Worm (Caenorhabditis elegans) whole organism, late embryonic: Measurements from ENCODE around the gene srbc-39.

Experiments used
- C08G9.2 ChIP-seq: sonication (generic microtip); optimal IDR thresholded peaks from 2 replicates; lab custom pipeline; 2016; ENCODE audit warnings: mild to moderate bottlenecking, missing genetic modification characterization, moderate library complexity, missing compliant biosample characterization
- C38D4.7 ChIP-seq: fragments of 200-800 bp; sonication (Bioruptor generic); optimal IDR thresholded peaks from 2 replicates; lab custom pipeline; 2018; ENCODE audit warnings: mild to moderate bottlenecking, missing genetic modification characterization, moderate library complexity, missing compliant biosample characterization
- K09A11.1 ChIP-seq: sonication (generic microtip); optimal IDR thresholded peaks from 2 replicates; lab custom pipeline; 2017; ENCODE audit warnings: antibody characterized with exemption, mild to moderate bottlenecking, missing genetic modification characterization, missing compliant biosample characterization; ENCODE audit not compliant: insufficient read depth
- T23F11.4 ChIP-seq: fragments of 200-800 bp; sonication (Bioruptor generic); optimal IDR thresholded peaks from 2 replicates; lab custom pipeline; 2018; ENCODE audit warnings: mild to moderate bottlenecking, missing genetic modification characterization, missing compliant biosample characterization
- Y22D7AL.16 ChIP-seq: sonication (generic microtip); optimal IDR thresholded peaks from 2 replicates; lab custom pipeline; 2016; ENCODE audit warnings: missing genetic modification characterization, missing compliant biosample characterization
- ceh-18 ChIP-seq: sonication (generic microtip); optimal IDR thresholded peaks from 2 replicates; lab custom pipeline; 2016; ENCODE audit warnings: missing genetic modification characterization, missing compliant biosample characterization
- ceh-2 ChIP-seq: sonication (generic microtip); optimal IDR thresholded peaks from 2 replicates; lab custom pipeline; 2016; ENCODE audit warnings: missing genotype, missing genetic modification characterization, missing compliant biosample characterization
- ceh-31 ChIP-seq: sonication (generic microtip); optimal IDR thresholded peaks from 2 replicates; lab custom pipeline; 2016; ENCODE audit warnings: missing genetic modification characterization, missing compliant biosample characterization
- che-1 ChIP-seq: sonication (generic microtip); optimal IDR thresholded peaks from 2 replicates; lab custom pipeline; 2016; ENCODE audit warnings: mild to moderate bottlenecking, missing genetic modification characterization, missing compliant biosample characterization
- dve-1 ChIP-seq: sonication (generic microtip); optimal IDR thresholded peaks from 2 replicates; lab custom pipeline; 2017; ENCODE audit warnings: antibody characterized with exemption, mild to moderate bottlenecking, missing genetic modification characterization, missing compliant biosample characterization
- elt-2 ChIP-seq: sonication (generic microtip); optimal IDR thresholded peaks from 2 replicates; lab custom pipeline; 2016; ENCODE audit warnings: missing genetic modification reagents, missing genetic modification characterization, missing compliant biosample characterization
- elt-4 ChIP-seq: sonication (generic microtip); optimal IDR thresholded peaks from 2 replicates; lab custom pipeline; 2016; ENCODE audit warnings: missing genetic modification characterization, missing compliant biosample characterization
- fax-1 ChIP-seq: sonication (generic microtip); optimal IDR thresholded peaks from 2 replicates; lab custom pipeline; 2016; ENCODE audit warnings: missing genotype, missing genetic modification characterization, missing compliant biosample characterization
- hlh-30 ChIP-seq: sonication (generic microtip); optimal IDR thresholded peaks from 2 replicates; lab custom pipeline; 2017; ENCODE audit warnings: antibody characterized with exemption, missing genetic modification characterization, missing compliant biosample characterization; ENCODE audit not compliant: insufficient read depth
- hlh-6 ChIP-seq: sonication (generic microtip); optimal IDR thresholded peaks from 2 replicates; lab custom pipeline; 2016; ENCODE audit warnings: missing genotype, missing genetic modification characterization, missing compliant biosample characterization
- nhr-11 ChIP-seq: fragments of 150-350 bp; optimal IDR thresholded peaks from 2 replicates; lab custom pipeline; 2014; ENCODE audit warnings: missing biosample characterization, missing genetic modification characterization
- npax-4 ChIP-seq: sonication (generic microtip); optimal IDR thresholded peaks from 2 replicates; lab custom pipeline; 2016; ENCODE audit warnings: missing genetic modification characterization, missing compliant biosample characterization
- pag-3 ChIP-seq: sonication (generic microtip); optimal IDR thresholded peaks from 2 replicates; lab custom pipeline; 2016; ENCODE audit warnings: missing compliant biosample characterization, missing genetic modification characterization, borderline replicate concordance
- pha-2 ChIP-seq: sonication (generic microtip); optimal IDR thresholded peaks from 2 replicates; lab custom pipeline; 2017; ENCODE audit warnings: mild to moderate bottlenecking, missing genetic modification characterization, missing compliant biosample characterization
- pqm-1 ChIP-seq: sonication (generic microtip); optimal IDR thresholded peaks from 2 replicates; lab custom pipeline; 2016; ENCODE audit warnings: missing genetic modification characterization, missing compliant biosample characterization
- sdc-2 ChIP-seq: sonication (generic microtip); optimal IDR thresholded peaks from 2 replicates; lab custom pipeline; 2016; ENCODE audit warnings: missing genotype, missing genetic modification characterization, missing compliant biosample characterization
- sox-2 ChIP-seq: fragments of 200-800 bp; sonication (Bioruptor generic); IDR thresholded peaks from 2 replicates; pipeline ENCODE4 v1.3.6; 2022; ENCODE audit warnings: missing genetic modification reagents, missing genetic modification characterization, missing compliant biosample characterization
- syd-9 ChIP-seq: sonication (generic microtip); optimal IDR thresholded peaks from 2 replicates; lab custom pipeline; 2016; ENCODE audit warnings: mild to moderate bottlenecking, missing genetic modification characterization, moderate library complexity, missing compliant biosample characterization
- tbx-2 ChIP-seq: sonication (generic microtip); optimal IDR thresholded peaks from 2 replicates; lab custom pipeline; 2016; ENCODE audit warnings: missing genetic modification characterization, missing compliant biosample characterization
- ttx-3 ChIP-seq: sonication (generic microtip); optimal IDR thresholded peaks from 2 replicates; lab custom pipeline; 2016; ENCODE audit warnings: missing genetic modification reagents, missing genetic modification characterization, missing compliant biosample characterization
- unc-3 ChIP-seq, 2 experiments: fragments of 200-800 bp in 1 of 2; sonication (Bioruptor generic) in 1 of 2; sonication (generic microtip) in 1 of 2; conservative IDR thresholded peaks in 1 of 2; optimal IDR thresholded peaks in 1 of 2; 2 replicates each; pipeline versions ENCODE4 v1.3.6 to Lab custom; 2016 to 2022; ENCODE audit warnings: missing compliant biosample characterization in 2 of 2, missing genetic modification characterization in 2 of 2, missing genetic modification reagents in 1 of 2
- unc-42 ChIP-seq: sonication (generic microtip); optimal IDR thresholded peaks from 2 replicates; lab custom pipeline; 2016; ENCODE audit warnings: missing genotype, missing genetic modification characterization, missing compliant biosample characterization
- zip-5 ChIP-seq: sonication (generic microtip); optimal IDR thresholded peaks from 2 replicates; lab custom pipeline; 2016; ENCODE audit warnings: missing genetic modification characterization, missing compliant biosample characterization
- ztf-16 ChIP-seq: sonication (generic microtip); optimal IDR thresholded peaks from 2 replicates; lab custom pipeline; 2017; ENCODE audit warnings: missing genetic modification characterization, missing compliant biosample characterization

srbc-39 gene

DNA sequence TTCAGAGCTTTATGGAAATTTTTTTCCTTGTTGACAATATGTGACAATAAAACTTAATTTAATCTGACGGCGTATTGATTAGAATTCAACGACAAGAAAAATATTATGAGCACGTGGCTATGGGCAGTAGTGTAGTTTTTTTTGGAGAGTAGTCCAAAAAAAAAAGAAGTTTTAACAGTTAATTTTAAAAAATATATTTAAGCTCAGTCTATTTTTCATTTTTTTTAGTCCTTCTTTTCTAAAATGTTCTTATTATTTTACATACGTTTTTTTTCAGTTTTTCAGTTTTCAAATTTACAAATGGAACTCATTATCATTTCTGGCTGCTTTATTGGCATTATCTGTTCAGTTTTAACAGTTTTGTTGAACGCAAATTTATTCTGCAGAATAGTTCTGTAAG is at the start of gene srbc-39:
srbc-39 (plus strand) TSS at position 301 of the 400 bp plus-strand sequence.
- no peak for TF ChIP-seq pha-2 (tag; lab: Kevin White, UChicago)

DNA sequence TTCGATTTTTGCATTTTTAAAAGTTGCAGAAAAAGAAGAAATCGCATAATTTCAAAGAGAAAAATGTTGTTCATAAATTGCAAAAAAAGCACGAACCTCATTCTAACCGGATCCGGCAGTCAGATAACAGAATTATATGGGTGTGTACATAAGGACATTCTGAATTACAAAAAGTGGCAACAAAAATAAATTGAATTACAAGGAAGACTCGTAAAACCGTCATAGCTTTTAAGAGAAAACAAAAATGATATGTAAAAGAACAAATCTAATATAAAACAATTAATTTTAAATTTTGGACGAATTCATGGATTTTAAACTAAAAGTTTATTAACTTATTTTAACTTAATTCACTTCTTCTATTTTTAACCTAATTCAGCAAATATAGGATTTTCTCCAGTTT is 48.7 kb upstream of the srbc-39 start, which contains the start of gene F31F4.17:
F31F4.17 (minus strand) TSS at position 101 of the 400 bp plus-strand sequence.
- TF ChIP-seq nhr-11 (tag; lab: Kevin White, UChicago), result no peak

DNA sequence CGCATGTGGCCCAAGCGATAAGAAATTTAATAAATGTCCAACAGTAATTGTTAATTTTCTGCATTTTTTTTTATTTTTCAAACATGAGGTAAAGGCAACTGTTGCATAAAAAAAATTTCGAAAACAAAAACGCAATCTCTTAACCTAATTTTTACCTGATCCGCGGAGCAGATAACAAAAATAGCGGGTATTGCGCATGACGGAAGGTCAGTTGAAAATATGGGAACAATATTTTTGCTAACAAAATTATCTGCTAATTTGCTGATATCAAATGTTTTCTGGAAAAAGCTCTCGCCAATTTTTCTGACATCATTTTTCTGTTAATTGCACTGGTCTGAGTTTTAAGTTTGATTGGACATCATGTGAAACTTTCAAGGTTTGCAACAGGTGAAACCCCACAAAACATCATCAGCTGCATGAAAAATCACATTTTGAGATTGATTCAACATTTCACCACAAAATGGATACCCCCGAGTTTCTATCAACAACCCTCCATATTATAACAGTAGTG is 44.5 kb upstream of the srbc-39 start, which contains the start of the genes F31F4.11 and srh-266:
F31F4.11 (minus strand) TSS at position 101 of the 511 bp plus-strand sequence.
srh-266 (plus strand) TSS at position 461 of the 511 bp plus-strand sequence.
- no peak for TF ChIP-seq unc-3 (GFP tag; conservative IDR thresholded peaks at IDR 0.05; lab: Robert Waterston, UW)
- no peak for TF ChIP-seq unc-3 (tag; optimal IDR thresholded peaks at IDR 0.05; lab: Kevin White, UChicago)

DNA sequence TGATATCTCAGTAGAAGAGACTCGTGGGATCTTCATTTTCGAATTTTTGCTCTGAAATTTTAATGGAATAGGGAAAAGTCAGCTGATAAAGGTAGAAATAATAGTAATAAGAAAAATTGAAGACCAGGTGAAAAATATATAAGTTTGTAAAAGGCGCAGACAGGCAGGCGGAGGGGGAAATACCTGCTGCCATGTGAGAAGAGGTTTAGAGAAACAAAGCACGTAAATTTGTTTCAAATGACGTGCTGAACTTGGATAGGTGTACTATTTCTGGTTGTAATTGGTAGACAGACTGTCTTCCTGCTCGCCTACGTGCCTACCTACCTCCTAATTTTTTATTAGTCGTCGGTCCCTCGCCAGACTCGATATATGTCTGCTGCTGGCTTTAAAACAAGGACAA is 41.4 kb upstream of the srbc-39 start, which contains the start of gene nhr-180:
nhr-180 (minus strand) TSS at position 52 of the 400 bp plus-strand sequence.
- no peak for TF ChIP-seq fax-1 (tag; lab: Kevin White, UChicago)
- TF ChIP-seq nhr-11 (tag; lab: Kevin White, UChicago), result no peak
- no peak for TF ChIP-seq hlh-6 (tag; lab: Kevin White, UChicago)
- no peak for TF ChIP-seq sdc-2
- no peak for TF ChIP-seq ztf-16 (tag; lab: Kevin White, UChicago)
- TF ChIP-seq K09A11.1 (tag; lab: Kevin White, UChicago), result no peak
- TF ChIP-seq elt-4 (tag; lab: Kevin White, UChicago), result no peak
- no peak for TF ChIP-seq pha-2 (tag; lab: Kevin White, UChicago)
- no peak for TF ChIP-seq che-1 (tag; lab: Kevin White, UChicago)
- no peak for TF ChIP-seq syd-9 (tag; lab: Kevin White, UChicago)
- TF ChIP-seq ttx-3 (tag; lab: Kevin White, UChicago), result no peak
- no peak for TF ChIP-seq pqm-1
- no peak for TF ChIP-seq hlh-30
- TF ChIP-seq, all 69 proteins: peak for 0

DNA sequence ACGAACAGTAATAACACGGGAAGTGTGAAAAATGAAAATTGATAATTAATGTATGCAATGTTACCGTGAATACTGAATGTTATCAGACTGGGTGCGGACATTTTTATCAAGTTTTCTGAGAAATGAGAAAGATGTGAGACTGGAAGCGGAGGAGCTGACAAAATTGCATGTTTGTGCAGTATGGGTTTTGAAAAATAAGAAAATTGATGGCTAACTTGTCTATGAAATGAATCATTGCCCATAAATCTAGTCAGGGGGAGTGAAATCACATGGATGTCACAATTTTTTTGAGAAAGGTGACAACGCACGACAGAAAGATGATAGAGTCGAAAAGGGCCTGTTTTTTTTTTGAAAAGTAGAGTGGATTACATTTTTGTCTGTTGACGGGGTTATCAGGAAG is 37.6 kb upstream of the srbc-39 start, which contains the start of gene sru-24:
sru-24 (minus strand) TSS at position 101 of the 400 bp plus-strand sequence.
- no peak for TF ChIP-seq Y22D7AL.16 (tag; lab: Kevin White, UChicago)
- no peak for TF ChIP-seq dve-1 (tag; lab: Kevin White, UChicago)
- TF ChIP-seq pha-2 (tag; lab: Kevin White, UChicago), result no peak
- TF ChIP-seq T23F11.4 (GFP tag; lab: Kevin White, UChicago), result no peak
- no peak for TF ChIP-seq che-1 (tag; lab: Kevin White, UChicago)
- TF ChIP-seq pag-3 (tag; lab: Kevin White, UChicago), result no peak
- no peak for TF ChIP-seq unc-42 (tag; lab: Kevin White, UChicago)
- TF ChIP-seq zip-5 (tag; lab: Kevin White, UChicago), result no peak
- no peak for TF ChIP-seq C38D4.7 (GFP tag; lab: Kevin White, UChicago)
- TF ChIP-seq elt-2 (tag; lab: Kevin White, UChicago), result no peak
- no peak for TF ChIP-seq sox-2 (GFP tag; lab: Robert Waterston, UW)
- TF ChIP-seq, all 69 proteins: peak for 0

DNA sequence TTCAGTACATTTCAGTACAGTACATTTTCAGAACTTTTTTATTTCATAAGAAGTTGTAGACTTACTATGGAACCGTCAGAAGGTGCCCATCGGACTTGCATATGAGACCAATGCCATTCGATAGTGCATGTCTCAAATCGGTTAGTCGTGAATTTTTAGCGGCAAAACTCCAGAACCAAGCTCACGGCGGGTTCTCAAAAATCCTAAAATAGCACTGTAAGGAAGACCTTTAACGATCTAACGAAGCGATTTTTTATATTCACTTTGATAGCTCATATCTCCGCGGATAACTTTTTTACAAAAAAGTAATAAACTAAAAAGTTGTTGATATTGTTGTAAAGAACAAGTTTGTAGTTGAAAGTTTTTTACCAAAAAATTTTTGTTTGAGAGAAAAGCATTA is 34.7 kb upstream of the srbc-39 start, which contains the start of gene sru-25:
sru-25 (minus strand) TSS at position 101 of the 400 bp plus-strand sequence.
- TF ChIP-seq ceh-18, result no peak
- TF ChIP-seq ceh-2 (tag; lab: Kevin White, UChicago), result no peak
- no peak for TF ChIP-seq npax-4 (tag; lab: Kevin White, UChicago)
- no peak for TF ChIP-seq syd-9 (tag; lab: Kevin White, UChicago)
- TF ChIP-seq tbx-2, result no peak
- TF ChIP-seq C08G9.2 (tag; lab: Kevin White, UChicago), result no peak
- TF ChIP-seq pha-2 (tag; lab: Kevin White, UChicago), result no peak
- no peak for TF ChIP-seq ceh-31 (tag; lab: Kevin White, UChicago)
